Worm (Caenorhabditis elegans) whole organism, L4/young adult: Measurements from ENCODE around the gene F45B8.5.

Source experiments
- W03F9.2 ChIP-seq: fragments of 150-350 bp; optimal IDR thresholded peaks from 2 replicates; lab custom pipeline; 2014; ENCODE audit warnings: missing biosample characterization, missing genetic modification characterization
- him-1 ChIP-seq: sonication (generic microtip); optimal IDR thresholded peaks from 2 replicates; lab custom pipeline; 2016; ENCODE audit warnings: missing genotype, missing genetic modification reagents, missing genetic modification characterization, missing compliant biosample characterization

DNA sequence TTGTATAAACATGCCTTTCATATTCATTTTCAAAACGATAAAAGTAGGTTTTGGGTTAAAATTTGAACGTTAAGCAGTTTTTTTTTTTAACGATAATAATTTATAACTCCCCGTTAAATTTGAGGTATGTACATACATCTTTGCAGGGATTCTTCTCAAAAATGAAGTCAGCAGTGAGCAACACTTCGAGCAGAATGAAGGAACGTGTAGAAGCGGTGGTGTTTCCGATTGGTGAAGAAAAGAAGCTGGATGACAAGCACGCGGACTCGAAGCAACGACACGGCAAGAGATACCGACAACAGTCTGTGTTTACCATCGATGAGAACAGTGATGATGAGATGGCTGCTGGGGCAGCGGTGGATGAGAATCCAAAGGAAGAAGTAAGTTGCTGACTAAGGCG is 7.2 kb downstream of the F45B8.5 start:
- TF ChIP-seq W03F9.2 (tag; lab: Kevin White, UChicago) (no peak), him-1 (tag; lab: Kevin White, UChicago) (no peak)
